Worm (Caenorhabditis elegans): Measurements from ENCODE around the gene amph-1.

Gene amph-1

ce11 chrIV:9672434-9672833, 24.8 kb upstream of the amph-1 start:
- TF ChIP-seq ceh-91 (GFP tag; IDR thresholded peaks at IDR 0.05) (no peak), efl-1 (GFP tag; optimal IDR thresholded peaks at IDR 0.05) (no peak), egl-18 (GFP tag; IDR thresholded peaks at IDR 0.05) (no peak), lin-40 (tag; optimal IDR thresholded peaks at IDR 0.05) (peak; percentile 53), sea-2 (GFP tag; IDR thresholded peaks at IDR 0.05) (no peak), Y67H2A.10 (GFP tag; conservative IDR thresholded peaks at IDR 0.05) (no peak), ztf-26 (tag; optimal IDR thresholded peaks at IDR 0.05) (peak; percentile 47), somi-1 (GFP tag; optimal IDR thresholded peaks at IDR 0.05) (peak; percentile 82), bed-1 (GFP tag; IDR thresholded peaks at IDR 0.05) (no peak), cebp-1 (GFP tag; IDR thresholded peaks at IDR 0.05) (no peak), cebp-1 (tag; optimal IDR thresholded peaks at IDR 0.05) (peak; percentile 33)

- TF ChIP-seq F49E8.2 (tag; optimal IDR thresholded peaks at IDR 0.05; ENCODE audit: insufficient read depth) (no peak), hmg-1.2 (GFP tag; IDR thresholded peaks at IDR 0.05) (peak; percentile 24; the same call in 1 of the 2 replicates), snpc-4 (GFP tag; optimal IDR thresholded peaks at IDR 0.05) (no peak), snpc-4 (tag; optimal IDR thresholded peaks at IDR 0.05) (peak in 1 of 4 experiments; percentile 11), pha-4 (tag; optimal IDR thresholded peaks at IDR 0.05) (peak; percentile 76), egl-44 (GFP tag; IDR thresholded peaks at IDR 0.05) (no peak), cebp-1 (GFP tag; IDR thresholded peaks at IDR 0.05) (no peak), cebp-1 (tag; optimal IDR thresholded peaks at IDR 0.05) (peak; percentile 74), B0261.1 (tag; optimal IDR thresholded peaks at IDR 0.05) (no peak), F52B5.7 (tag; optimal IDR thresholded peaks at IDR 0.05) (no peak), ztf-28 (GFP tag; IDR thresholded peaks at IDR 0.05) (no peak), attf-5 (GFP tag; optimal IDR thresholded peaks at IDR 0.05) (peak; percentile 35), lin-54 (GFP tag; optimal IDR thresholded peaks at IDR 0.05) (peak; percentile 10), let-607 (tag; optimal IDR thresholded peaks at IDR 0.05) (peak in 1 of 2 experiments; percentile 46), lin-35 (GFP tag; optimal IDR thresholded peaks at IDR 0.05) (peak in 1 of 3 experiments; percentile 10), bed-1 (GFP tag; IDR thresholded peaks at IDR 0.05) (no peak), lin-40 (tag; optimal IDR thresholded peaks at IDR 0.05) (peak; percentile 67), somi-1 (GFP tag; optimal IDR thresholded peaks at IDR 0.05) (peak; percentile 53), tbp1 (GFP tag; optimal IDR thresholded peaks at IDR 0.05) (peak; percentile 23), tlf-1 (GFP tag; optimal IDR thresholded peaks at IDR 0.05) (peak; percentile 20), C06A6.2 (GFP tag; conservative IDR thresholded peaks at IDR 0.05) (0 out of 2 replicates have a peak, but pooled peaks have one; percentile 46), ccch-3 (GFP tag; optimal IDR thresholded peaks at IDR 0.05) (no peak), ZK185.1 (tag; optimal IDR thresholded peaks at IDR 0.05; ENCODE audit: poor library complexity, severe bottlenecking) (peak; percentile 26), Y95B8A.8 (GFP tag; IDR thresholded peaks at IDR 0.05) (no peak), ama-1 (optimal IDR thresholded peaks at IDR 0.05) (peak; percentile 58), ama-1 (GFP tag; optimal IDR thresholded peaks at IDR 0.05) (no peak), nhr-80 (tag; optimal IDR thresholded peaks at IDR 0.05) (peak; percentile 88), F23B12.7 (tag; optimal IDR thresholded peaks at IDR 0.05; ENCODE audit: insufficient read depth) (peak; percentile 37), Y67H2A.10 (GFP tag; conservative IDR thresholded peaks at IDR 0.05) (no peak), T26A5.8 (tag; optimal IDR thresholded peaks at IDR 0.05) (no peak)
These were observed 23.5 kb upstream of the amph-1 start for ce11 chrIV:9671001-9671652.

DNA sequence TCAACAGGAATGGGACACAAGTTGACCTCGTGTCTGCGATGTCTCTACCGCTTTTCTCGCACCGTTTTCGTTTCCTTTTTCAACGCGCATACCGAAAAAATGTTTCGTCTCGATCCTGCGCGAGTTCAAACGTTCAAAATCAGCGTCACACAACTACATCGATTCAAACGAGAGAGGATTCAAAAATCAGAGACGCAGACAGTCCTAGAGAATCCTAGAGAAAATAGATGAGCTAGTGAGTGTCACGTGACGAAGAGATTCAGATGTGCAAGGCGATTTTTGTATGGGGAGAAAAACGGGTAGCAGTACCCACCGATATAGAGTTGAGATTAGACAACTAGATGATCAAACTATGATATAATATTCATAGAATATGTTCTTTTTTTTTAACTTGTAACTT, 22.3 kb upstream of the amph-1 start:
- TF ChIP-seq cebp-2 (GFP tag; IDR thresholded peaks at IDR 0.05) = no peak
- TF ChIP-seq mes-4 (tag; optimal IDR thresholded peaks at IDR 0.05) = no peak
- no peak for TF ChIP-seq Y95B8A.8 (GFP tag; IDR thresholded peaks at IDR 0.05)
- no peak for TF ChIP-seq D2030.7 (GFP tag; IDR thresholded peaks at IDR 0.05)
- peak; percentile 45 for TF ChIP-seq ceh-27 (GFP tag; optimal IDR thresholded peaks at IDR 0.05)
- TF ChIP-seq B0261.1 (tag; optimal IDR thresholded peaks at IDR 0.05) = no peak
- TF ChIP-seq ceh-79 (tag; optimal IDR thresholded peaks at IDR 0.05) = no peak
- no peak for TF ChIP-seq unc-130 (GFP tag; optimal IDR thresholded peaks at IDR 0.05)
- no peak for TF ChIP-seq snpc-3.4 (tag; optimal IDR thresholded peaks at IDR 0.05)
- no peak for TF ChIP-seq aptf-2 (GFP tag; conservative IDR thresholded peaks at IDR 0.05)
- no peak for TF ChIP-seq F22D6.2 (tag; optimal IDR thresholded peaks at IDR 0.05)
- no peak for TF ChIP-seq pbrm-1 (GFP tag; IDR thresholded peaks at IDR 0.05)
- no peak for TF ChIP-seq F57C9.4 (tag; optimal IDR thresholded peaks at IDR 0.05)
- TF ChIP-seq nfyb-1 (GFP tag; IDR thresholded peaks at IDR 0.05) = no peak
- no peak for TF ChIP-seq ZK185.1 (tag; optimal IDR thresholded peaks at IDR 0.05; ENCODE audit: poor library complexity, severe bottlenecking)

Measured in whole organism, young adult.